Fruit fly (Drosophila melanogaster) whole organism, adult: ENCODE data around the gene cmpy.

Experiments used
- CG12768 ChIP-seq: fragments of 200-800 bp; sonication (Bioruptor generic); optimal IDR thresholded peaks from 2 replicates; lab custom pipeline; 2017; ENCODE audit warnings: missing biosample characterization, missing genetic modification characterization, mild to moderate bottlenecking, moderate library complexity, missing genetic modification reagents
- CG5204 ChIP-seq: fragments of 200-800 bp; sonication (Bioruptor generic); optimal IDR thresholded peaks from 2 replicates; lab custom pipeline; 2016; ENCODE audit warnings: missing biosample characterization, missing genetic modification characterization
- CG7101 ChIP-seq: fragments of 200-800 bp; sonication (Bioruptor generic); optimal IDR thresholded peaks from 2 replicates; lab custom pipeline; 2018; ENCODE audit warnings: missing biosample characterization, mild to moderate bottlenecking, missing genetic modification characterization, moderate library complexity
- Hr96 ChIP-seq: fragments of 200-800 bp; sonication (Bioruptor generic); optimal IDR thresholded peaks from 2 replicates; lab custom pipeline; 2016; ENCODE audit warnings: missing biosample characterization, missing genetic modification characterization
- cic ChIP-seq: fragments of 200-800 bp; sonication (Bioruptor generic); optimal IDR thresholded peaks from 2 replicates; lab custom pipeline; 2017; ENCODE audit warnings: missing biosample characterization, mild to moderate bottlenecking, missing genetic modification characterization, moderate library complexity
- ovo ChIP-seq: fragments of 200-800 bp; sonication (Bioruptor generic); optimal IDR thresholded peaks from 2 replicates; lab custom pipeline; 2016; ENCODE audit warnings: missing biosample characterization, missing genetic modification characterization
- tj ChIP-seq: fragments of 200-800 bp; sonication (Bioruptor generic); optimal IDR thresholded peaks from 3 replicates; lab custom pipeline; 2017; ENCODE audit warnings: missing biosample characterization, mild to moderate bottlenecking, missing genetic modification characterization, moderate library complexity

- TF ChIP-seq tj (GFP tag; lab: Kevin White, UChicago) (no peak), CG7101 (no peak), ovo (GFP tag; lab: Kevin White, UChicago) (no peak), CG5204 (GFP tag; lab: Kevin White, UChicago) (no peak), CG12768 (GFP tag; lab: Kevin White, UChicago) (no peak), cic (GFP tag; lab: Kevin White, UChicago) (no peak), Hr96 (GFP tag; lab: Kevin White, UChicago) (no peak)
These were observed 28.9 kb downstream of the cmpy start for dm6 chr3L:20690074-20690473.
